Fruit fly (Drosophila melanogaster) whole organism: Measurements from ENCODE around the gene CG31875.

Experiments
- CG8478 ChIP-seq: fragments of >200 bp; optimal IDR thresholded peaks from 2 replicates; lab custom pipeline; 2018; ENCODE audit warnings: inconsistent platforms
- Dll ChIP-seq: fragments of >200 bp; optimal IDR thresholded peaks from 2 replicates; lab custom pipeline; 2017
- EcR ChIP-seq, 2 experiments: fragments of >200 bp; optimal IDR thresholded peaks; 2 replicates each; lab custom pipeline; 2017; ENCODE audit warnings: missing biosample characterization in 2 of 2, missing genetic modification characterization in 2 of 2, missing genetic modification reagents in 2 of 2
- pan ChIP-seq: fragments of >200 bp; optimal IDR thresholded peaks from 2 replicates; lab custom pipeline; 2017
- psq ChIP-seq: fragments of >200 bp; optimal IDR thresholded peaks from 2 replicates; lab custom pipeline; 2017
- usp ChIP-seq: fragments of >200 bp; optimal IDR thresholded peaks from 2 replicates; lab custom pipeline; 2017; ENCODE audit warnings: missing biosample characterization, missing genetic modification characterization, mixed read lengths

Gene CG31875

dm6 chr2L:9947265-9947664 is 55.3 kb downstream of the CG31875 start, which contains the start of gene CG5853:
Gene CG5853 (minus strand): TSS chr2L:9947648.
- TF ChIP-seq pan (lab: Kevin White, UChicago) = no peak
- no peak for TF ChIP-seq CG8478 (lab: Kevin White, UChicago)
- TF ChIP-seq usp (GFP tag; lab: Kevin White, UChicago) = no peak
- TF ChIP-seq psq (lab: Kevin White, UChicago) = no peak
- TF ChIP-seq Dll (lab: Kevin White, UChicago) = no peak
- no peak for TF ChIP-seq EcR (GFP tag; optimal IDR thresholded peaks at IDR 0.05; lab: Kevin White, UChicago)

DNA sequence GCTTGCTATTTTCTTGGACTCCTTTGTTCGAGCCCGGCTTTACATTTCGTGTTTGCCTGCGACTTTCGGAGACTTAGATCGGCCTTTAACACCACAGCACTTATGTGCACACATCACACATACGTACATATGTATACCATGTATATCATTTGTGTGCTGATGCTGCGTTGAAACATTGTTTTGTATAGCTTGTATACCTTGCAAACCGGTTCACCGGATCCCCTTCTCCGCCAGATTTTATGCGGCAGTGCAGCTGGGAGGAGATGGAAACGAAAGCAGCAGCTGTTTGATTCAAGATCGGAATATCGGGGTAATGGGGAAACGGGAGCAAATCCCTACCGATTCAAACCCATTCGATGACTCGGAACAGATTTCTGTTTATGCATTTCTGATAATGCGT is 56.5 kb downstream of the CG31875 start:
- TF ChIP-seq psq (lab: Kevin White, UChicago) = no peak
- TF ChIP-seq EcR (GFP tag; optimal IDR thresholded peaks at IDR 0.05; lab: Kevin White, UChicago) = no peak
- TF ChIP-seq Dll (lab: Kevin White, UChicago) = no peak
- no peak for TF ChIP-seq pan (lab: Kevin White, UChicago)
- no peak for TF ChIP-seq CG8478 (lab: Kevin White, UChicago)
- no peak for TF ChIP-seq usp (GFP tag; lab: Kevin White, UChicago)
